Worm (Caenorhabditis elegans) whole organism, late embryonic: ENCODE results near the gene hlh-4.

ENCODE experiments used
- C38D4.7 ChIP-seq: fragments of 200-800 bp; sonication (Bioruptor generic); optimal IDR thresholded peaks from 2 replicates; lab custom pipeline; 2018; ENCODE audit warnings: mild to moderate bottlenecking, missing genetic modification characterization, moderate library complexity, missing compliant biosample characterization
- K02D7.2 ChIP-seq: sonication (generic microtip); optimal IDR thresholded peaks from 2 replicates; lab custom pipeline; 2017; ENCODE audit warnings: mild to moderate bottlenecking, missing genetic modification characterization, missing compliant biosample characterization
- ama-1 ChIP-seq: fragments of 150-350 bp; optimal IDR thresholded peaks from 2 replicates; lab custom pipeline; 2014
- ceh-14 ChIP-seq: sonication (generic microtip); optimal IDR thresholded peaks from 2 replicates; lab custom pipeline; 2016; ENCODE audit warnings: missing genotype, missing genetic modification characterization, missing compliant biosample characterization
- ceh-19 ChIP-seq: fragments of 200-800 bp; sonication (Bioruptor generic); optimal IDR thresholded peaks from 2 replicates; lab custom pipeline; 2018; ENCODE audit warnings: mild to moderate bottlenecking, missing genetic modification characterization, missing compliant biosample characterization
- ceh-22 ChIP-seq: sonication (generic microtip); optimal IDR thresholded peaks from 2 replicates; lab custom pipeline; 2017; ENCODE audit warnings: missing biosample characterization, missing genetic modification characterization
- ceh-30 ChIP-seq: fragments of 150-350 bp; optimal IDR thresholded peaks from 2 replicates; lab custom pipeline; 2014; ENCODE audit warnings: missing biosample characterization, missing genetic modification characterization
- ceh-45 ChIP-seq: fragments of 200-800 bp; sonication (Bioruptor generic); IDR thresholded peaks from 2 replicates; pipeline ENCODE4 v1.3.6; 2022; ENCODE audit warnings: missing genetic modification reagents, missing genetic modification characterization, missing compliant biosample characterization
- ceh-6 ChIP-seq: fragments of 200-800 bp; sonication (Bioruptor generic); optimal IDR thresholded peaks from 2 replicates; lab custom pipeline; 2018; ENCODE audit warnings: mild to moderate bottlenecking, missing genetic modification characterization, missing compliant biosample characterization
- che-1 ChIP-seq: sonication (generic microtip); optimal IDR thresholded peaks from 2 replicates; lab custom pipeline; 2016; ENCODE audit warnings: mild to moderate bottlenecking, missing genetic modification characterization, missing compliant biosample characterization
- dmd-4 ChIP-seq: sonication (generic microtip); optimal IDR thresholded peaks from 2 replicates; lab custom pipeline; 2016; ENCODE audit warnings: borderline replicate concordance, missing genetic modification characterization, missing compliant biosample characterization
- fax-1 ChIP-seq: sonication (generic microtip); optimal IDR thresholded peaks from 2 replicates; lab custom pipeline; 2016; ENCODE audit warnings: missing genotype, missing genetic modification characterization, missing compliant biosample characterization
- lim-6 ChIP-seq: sonication (generic microtip); optimal IDR thresholded peaks from 2 replicates; lab custom pipeline; 2016; ENCODE audit warnings: missing genetic modification characterization, missing compliant biosample characterization
- nfya-1 ChIP-seq: sonication (generic microtip); optimal IDR thresholded peaks from 2 replicates; lab custom pipeline; 2017; ENCODE audit warnings: missing genetic modification characterization, mild to moderate bottlenecking, missing compliant biosample characterization, antibody characterized with exemption, moderate library complexity
- nhr-232 ChIP-seq: sonication (generic microtip); optimal IDR thresholded peaks from 2 replicates; lab custom pipeline; 2016; ENCODE audit warnings: missing genetic modification characterization, missing compliant biosample characterization
- odd-2 ChIP-seq: sonication (generic microtip); optimal IDR thresholded peaks from 2 replicates; lab custom pipeline; 2017; ENCODE audit warnings: antibody characterized with exemption, mild to moderate bottlenecking, missing genetic modification characterization, missing compliant biosample characterization
- pag-3 ChIP-seq: sonication (generic microtip); optimal IDR thresholded peaks from 2 replicates; lab custom pipeline; 2016; ENCODE audit warnings: missing compliant biosample characterization, missing genetic modification characterization, borderline replicate concordance
- pat-9 ChIP-seq: fragments of 200-800 bp; sonication (Bioruptor generic); optimal IDR thresholded peaks from 2 replicates; lab custom pipeline; 2018; ENCODE audit warnings: mild to moderate bottlenecking, missing genetic modification characterization, moderate library complexity, missing compliant biosample characterization
- pros-1 ChIP-seq: fragments of 150-350 bp; optimal IDR thresholded peaks from 2 replicates; lab custom pipeline; 2014; ENCODE audit warnings: missing biosample characterization, missing genetic modification reagents, missing genetic modification characterization
- sox-4 ChIP-seq: sonication (generic microtip); optimal IDR thresholded peaks from 2 replicates; lab custom pipeline; 2017; ENCODE audit warnings: mild to moderate bottlenecking, missing genetic modification characterization, inconsistent platforms, missing compliant biosample characterization
- zip-5 ChIP-seq: sonication (generic microtip); optimal IDR thresholded peaks from 2 replicates; lab custom pipeline; 2016; ENCODE audit warnings: missing genetic modification characterization, missing compliant biosample characterization

Gene hlh-4

DNA sequence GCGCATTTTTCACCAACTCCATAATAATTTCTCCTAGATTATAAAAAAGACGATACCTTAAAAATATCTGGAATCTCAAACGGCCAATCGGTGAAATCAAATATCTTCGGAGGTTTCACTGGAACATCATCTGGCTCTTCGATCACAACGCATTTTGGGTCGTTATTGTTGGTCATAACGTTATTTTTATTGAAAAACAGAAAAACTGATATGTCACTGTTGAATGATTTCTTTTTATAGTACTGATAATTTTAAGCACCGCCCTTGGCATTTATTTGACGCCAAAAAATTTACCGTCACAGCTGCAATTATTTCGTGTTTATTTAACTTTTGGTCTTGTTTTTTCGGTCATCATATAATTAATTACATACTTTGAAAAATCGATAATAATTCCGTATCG lies 48.8 kb downstream of the hlh-4 start, which contains the start of gene best-5:
best-5 (minus strand) TSS at position 210 of the 400 bp plus-strand sequence.
- no peak for TF ChIP-seq pros-1 (tag; lab: Kevin White, UChicago)
- no peak for TF ChIP-seq ceh-22 (tag; lab: Kevin White, UChicago)
- TF ChIP-seq sox-4 (tag; lab: Kevin White, UChicago): no peak
- no peak for TF ChIP-seq K02D7.2 (tag; lab: Kevin White, UChicago)
- no peak for TF ChIP-seq C38D4.7 (GFP tag; lab: Kevin White, UChicago)
- no peak for TF ChIP-seq ama-1 (lab: Kevin White, UChicago)
- TF ChIP-seq ceh-19: no peak
- TF ChIP-seq ceh-45 (GFP tag; lab: Robert Waterston, UW): no peak
- TF ChIP-seq nhr-232: no peak
- TF ChIP-seq pat-9 (tag; lab: Kevin White, UChicago): no peak

ce11 chrIII:9689377-9689776 lies 49.5 kb downstream of the hlh-4 start:
- no peak for TF ChIP-seq odd-2 (tag; lab: Kevin White, UChicago)
- TF ChIP-seq zip-5 (tag; lab: Kevin White, UChicago): no peak
- TF ChIP-seq lim-6 (tag; lab: Kevin White, UChicago): no peak
- TF ChIP-seq nfya-1 (tag; lab: Kevin White, UChicago): no peak
- no peak for TF ChIP-seq fax-1 (tag; lab: Kevin White, UChicago)
- no peak for TF ChIP-seq che-1
- TF ChIP-seq ceh-14 (tag; lab: Kevin White, UChicago): no peak
- TF ChIP-seq ceh-6 (GFP tag; lab: Kevin White, UChicago): no peak
- TF ChIP-seq nhr-232: no peak
- no peak for TF ChIP-seq pag-3 (tag; lab: Kevin White, UChicago)
- no peak for TF ChIP-seq dmd-4 (tag; lab: Kevin White, UChicago)
- TF ChIP-seq ceh-30 (tag; lab: Kevin White, UChicago): no peak
- TF ChIP-seq ceh-19: no peak
